Worm (Caenorhabditis elegans) whole organism, dauer: Measurements from ENCODE around the gene F11E6.11.

ENCODE experiments used
- unc-62 ChIP-seq: sonication (generic microtip); optimal IDR thresholded peaks from 2 replicates; lab custom pipeline; 2017; ENCODE audit warnings: missing biosample characterization, missing genetic modification reagents, missing genetic modification characterization

The F11E6.11 gene

ce11 chrIV:17442503-17442902, at the start of gene F11E6.11:
F11E6.11 (plus strand) TSS chrIV:17442827.
- no peak for TF ChIP-seq unc-62

ce11 chrIV:17395910-17396309, 46.7 kb upstream of the F11E6.11 start, which contains the start of gene sru-15:
sru-15 (plus strand) TSS chrIV:17396210.
- TF ChIP-seq unc-62: no peak

ce11 chrIV:17399455-17399854, 43.2 kb upstream of the F11E6.11 start, which contains the start of gene T02D1.4:
T02D1.4 (plus strand) TSS chrIV:17399755.
- TF ChIP-seq unc-62: no peak

DNA sequence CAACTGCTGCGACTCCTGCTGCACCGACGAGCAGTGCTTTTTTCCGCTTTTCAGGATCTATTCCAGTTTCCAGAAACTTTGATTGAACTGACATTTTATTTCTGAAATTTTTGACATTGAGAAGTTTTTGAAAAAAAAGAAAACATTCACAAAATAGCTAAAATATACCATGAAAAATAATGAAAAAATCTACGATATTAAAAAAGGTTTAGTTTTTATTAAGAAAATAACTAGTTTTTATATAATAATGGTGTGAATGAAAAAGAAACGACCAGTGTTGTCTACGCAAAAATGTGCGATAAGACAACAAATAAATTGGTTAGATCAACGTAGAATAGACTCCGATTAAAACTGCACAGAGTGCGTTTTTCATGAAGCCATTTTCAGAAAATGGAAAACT, 37.1 kb upstream of the F11E6.11 start, which contains the start of gene pmp-4:
pmp-4 (minus strand) TSS at position 101 of the 400 bp plus-strand sequence.
- no peak for TF ChIP-seq unc-62

DNA sequence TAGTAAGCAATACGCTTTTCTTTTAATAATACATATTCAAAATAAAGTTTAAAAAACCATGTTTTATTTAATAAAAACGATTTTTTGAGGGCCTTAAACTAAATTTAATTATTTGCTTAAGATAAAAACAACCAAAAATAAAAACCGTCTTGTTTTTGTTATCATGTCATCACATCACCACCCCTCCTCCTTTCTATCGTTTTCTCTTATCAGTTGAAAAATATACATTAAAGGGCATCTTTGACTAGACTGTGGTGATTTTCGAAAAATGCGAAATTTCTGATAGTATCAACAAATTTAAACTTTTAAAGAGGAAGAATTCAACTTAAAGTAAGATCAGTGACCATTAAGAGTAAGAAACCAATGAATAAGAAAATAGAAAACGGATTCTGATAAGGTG, 36.5 kb upstream of the F11E6.11 start:
- no peak for TF ChIP-seq unc-62

ce11 chrIV:17407025-17407424, 35.6 kb upstream of the F11E6.11 start, which contains the start of gene T02D1.7:
T02D1.7 (minus strand) TSS chrIV:17407125.
- TF ChIP-seq unc-62: no peak

ce11 chrIV:17407491-17407890, 35.1 kb upstream of the F11E6.11 start, which contains the start of gene T02D1.9:
T02D1.9 (minus strand) TSS chrIV:17407591.
- TF ChIP-seq unc-62: no peak

DNA sequence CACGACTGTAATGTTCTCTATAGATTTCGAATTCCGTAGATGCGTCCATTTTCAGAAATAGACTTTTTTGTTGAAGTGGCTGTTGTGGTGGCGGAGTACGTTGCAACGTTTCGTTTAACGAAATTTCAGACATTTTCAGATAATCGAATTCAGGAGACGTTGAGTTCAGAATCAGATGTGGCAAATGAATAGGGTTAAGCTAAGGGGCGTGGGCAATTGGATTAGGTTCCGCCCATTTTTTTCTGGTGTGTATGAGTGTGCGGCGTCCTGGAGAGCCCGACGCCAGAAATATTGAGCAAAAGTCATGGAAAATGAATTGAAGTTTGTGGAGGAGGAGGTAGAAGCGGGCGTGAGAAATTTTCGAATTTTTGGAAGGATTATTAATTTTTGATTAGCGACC, 29.3 kb upstream of the F11E6.11 start:
- TF ChIP-seq unc-62: no peak

ce11 chrIV:17417723-17418122, 24.9 kb upstream of the F11E6.11 start, which contains the start of gene npr-26:
npr-26 (minus strand) TSS chrIV:17417823.
- TF ChIP-seq unc-62: no peak

- TF ChIP-seq unc-62: no peak
Observed at ce11 chrIV:17426970-17427369, 15.7 kb upstream of the F11E6.11 start.

- no peak for TF ChIP-seq unc-62
Observed at ce11 chrIV:17427423-17427822, 15.2 kb upstream of the F11E6.11 start, which contains the start of gene C06A12.3. C06A12.3 (plus strand) TSS chrIV:17427723.

- no peak for TF ChIP-seq unc-62
Observed at ce11 chrIV:17431287-17431686, 11.3 kb upstream of the F11E6.11 start, which contains the start of gene lact-6. lact-6 (minus strand) TSS chrIV:17431387.

DNA sequence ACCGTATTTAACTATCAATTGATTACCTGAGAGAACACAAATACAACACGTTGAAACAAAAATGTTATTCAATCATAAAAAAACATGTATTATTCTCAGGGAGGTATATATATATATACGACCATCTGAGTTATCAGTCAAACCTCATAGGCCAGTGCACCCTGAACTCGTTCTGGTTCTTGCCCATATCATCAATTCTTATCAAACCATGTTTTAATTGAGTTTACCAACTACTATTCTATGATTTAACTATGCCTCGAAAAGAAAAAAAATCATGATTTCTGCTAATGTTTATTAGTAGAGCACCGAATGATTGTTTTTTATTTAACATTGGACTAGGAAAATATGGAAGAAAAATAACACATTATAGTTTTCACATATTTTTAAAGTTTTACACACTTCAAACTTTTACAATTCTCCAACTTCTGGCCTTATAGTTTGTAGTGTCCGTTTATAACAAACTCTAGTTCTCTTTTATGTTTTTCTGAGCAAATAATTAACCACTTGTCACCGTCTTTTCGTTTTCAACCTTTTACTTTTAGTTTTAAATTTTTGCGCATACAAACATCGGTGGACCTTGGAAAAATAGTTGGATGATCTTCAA, 10.3 kb upstream of the F11E6.11 start:
- no peak for TF ChIP-seq unc-62

ce11 chrIV:17435228-17435627, 7.4 kb upstream of the F11E6.11 start:
- TF ChIP-seq unc-62: no peak

- no peak for TF ChIP-seq unc-62
Observed at ce11 chrIV:17436552-17436951, 6.1 kb upstream of the F11E6.11 start, which contains the start of gene gcy-27. gcy-27 (minus strand) TSS chrIV:17436652.

ce11 chrIV:17437038-17437437, 5.6 kb upstream of the F11E6.11 start, which contains the start of gene C06A12.8:
C06A12.8 (plus strand) TSS chrIV:17437338.
- no peak for TF ChIP-seq unc-62

- TF ChIP-seq unc-62: no peak
Observed at ce11 chrIV:17440001-17440400, 2.6 kb upstream of the F11E6.11 start, which contains the start of gene C06A12.19. C06A12.19 (minus strand) TSS chrIV:17440101.

ce11 chrIV:17440417-17440816, 2.2 kb upstream of the F11E6.11 start, which contains the start of gene F08A7.1:
F08A7.1 (plus strand) TSS chrIV:17440607.
- no peak for TF ChIP-seq unc-62
